Fruit fly (Drosophila melanogaster): ENCODE data around the gene CG6833.

- TF ChIP-seq CG8478 (optimal IDR thresholded peaks at IDR 0.05), result no peak
- TF ChIP-seq CTCF (optimal IDR thresholded peaks at IDR 0.05), result peak; percentile 12 to 37
These were observed 2.2 kb downstream of the CG6833 start, which contains the start of the genes CG13484 and Frl for dm6 chr3L:14053073-14053643.
